Worm (Caenorhabditis elegans) whole organism, L2 larva: ENCODE results near the gene F38A1.9.
A peak's percentile ranks its signal among the peaks of the same experiment; 100 is the strongest.

Experiments
- F13H6.1 ChIP-seq: sonication (generic microtip); optimal IDR thresholded peaks from 2 replicates; lab custom pipeline; 2016; ENCODE audit warnings: missing genetic modification characterization, missing compliant biosample characterization
- Y55F3AM.14 ChIP-seq: fragments of 200-800 bp; sonication (Bioruptor generic); optimal IDR thresholded peaks from 2 replicates; lab custom pipeline; 2018; ENCODE audit warnings: mild to moderate bottlenecking, missing genetic modification characterization, missing compliant biosample characterization
- ZK546.5 ChIP-seq: sonication (generic microtip); optimal IDR thresholded peaks from 2 replicates; lab custom pipeline; 2017; ENCODE audit warnings: missing biosample characterization, missing genetic modification characterization
- aly-2 ChIP-seq: fragments of 150-350 bp; optimal IDR thresholded peaks from 2 replicates; lab custom pipeline; 2014; ENCODE audit warnings: missing biosample characterization, missing genetic modification characterization
- ama-1 ChIP-seq: fragments of 150-350 bp; optimal IDR thresholded peaks from 2 replicates; lab custom pipeline; 2018; ENCODE audit warnings: inconsistent platforms
- blmp-1 ChIP-seq: sonication (generic microtip); optimal IDR thresholded peaks from 2 replicates; lab custom pipeline; 2017; ENCODE audit warnings: missing genetic modification characterization, mild to moderate bottlenecking, missing compliant biosample characterization, antibody characterized with exemption, moderate library complexity; ENCODE audit not compliant: insufficient read depth
- ceh-16 ChIP-seq: fragments of 150-350 bp; optimal IDR thresholded peaks from 2 replicates; lab custom pipeline; 2014; ENCODE audit warnings: missing biosample characterization, missing genetic modification characterization
- ceh-82 ChIP-seq: fragments of 150-350 bp; optimal IDR thresholded peaks from 2 replicates; lab custom pipeline; 2014; ENCODE audit warnings: missing biosample characterization, missing genetic modification characterization
- dmd-4 ChIP-seq: sonication (generic microtip); optimal IDR thresholded peaks from 2 replicates; lab custom pipeline; 2017; ENCODE audit warnings: missing biosample characterization, missing genetic modification characterization
- elt-1 ChIP-seq: fragments of 150-350 bp; optimal IDR thresholded peaks from 2 replicates; lab custom pipeline; 2014; ENCODE audit warnings: missing biosample characterization, missing genetic modification characterization
- elt-3 ChIP-seq: sonication (generic microtip); optimal IDR thresholded peaks from 2 replicates; lab custom pipeline; 2017; ENCODE audit warnings: missing biosample characterization, missing genetic modification characterization
- fos-1 ChIP-seq: fragments of 150-350 bp; optimal IDR thresholded peaks from 2 replicates; lab custom pipeline; 2014; ENCODE audit warnings: missing biosample characterization, missing genetic modification characterization
- gmeb-1 ChIP-seq: fragments of 150-350 bp; optimal IDR thresholded peaks from 2 replicates; lab custom pipeline; 2014; ENCODE audit warnings: missing biosample characterization, missing genetic modification characterization
- lin-13 ChIP-seq: fragments of 150-350 bp; optimal IDR thresholded peaks from 2 replicates; lab custom pipeline; 2014; ENCODE audit warnings: missing biosample characterization, missing genetic modification reagents, missing genetic modification characterization
- lin-39 ChIP-seq: fragments of 150-350 bp; optimal IDR thresholded peaks from 2 replicates; lab custom pipeline; 2014; ENCODE audit warnings: missing biosample characterization, missing genetic modification reagents, missing genetic modification characterization
- mab-5 ChIP-seq: fragments of 150-350 bp; optimal IDR thresholded peaks from 2 replicates; lab custom pipeline; 2014; ENCODE audit warnings: missing biosample characterization, missing genetic modification characterization
- mdl-1 ChIP-seq, 2 experiments: fragments of 150-350 bp in 1 of 2; sonication (generic microtip) in 1 of 2; optimal IDR thresholded peaks; 2 replicates each; lab custom pipeline; 2017; ENCODE audit warnings: missing biosample characterization in 2 of 2, missing genetic modification characterization in 2 of 2
- nhr-10 ChIP-seq: sonication (generic microtip); optimal IDR thresholded peaks from 2 replicates; lab custom pipeline; 2017; ENCODE audit warnings: missing biosample characterization, missing genetic modification characterization
- nhr-11 ChIP-seq: fragments of 150-350 bp; optimal IDR thresholded peaks from 2 replicates; lab custom pipeline; 2014; ENCODE audit warnings: missing biosample characterization, missing genetic modification characterization
- nhr-12 ChIP-seq: fragments of 150-350 bp; optimal IDR thresholded peaks from 2 replicates; lab custom pipeline; 2014; ENCODE audit warnings: missing biosample characterization, missing genetic modification characterization
- nhr-129 ChIP-seq: fragments of 150-350 bp; optimal IDR thresholded peaks from 2 replicates; lab custom pipeline; 2014; ENCODE audit warnings: missing biosample characterization, missing genetic modification characterization
- nhr-21 ChIP-seq: fragments of 150-350 bp; optimal IDR thresholded peaks from 2 replicates; lab custom pipeline; 2014; ENCODE audit warnings: missing biosample characterization, missing genetic modification characterization
- nhr-23 ChIP-seq: fragments of 150-350 bp; optimal IDR thresholded peaks from 2 replicates; lab custom pipeline; 2014; ENCODE audit warnings: missing biosample characterization, missing genetic modification reagents, missing genetic modification characterization
- nhr-237 ChIP-seq: fragments of 150-350 bp; optimal IDR thresholded peaks from 2 replicates; lab custom pipeline; 2014; ENCODE audit warnings: missing biosample characterization, missing genetic modification characterization
- nhr-25 ChIP-seq: fragments of 150-350 bp; sonication (generic microtip); optimal IDR thresholded peaks from 3 replicates; lab custom pipeline; 2014; ENCODE audit warnings: missing biosample characterization, missing genetic modification characterization
- nhr-77 ChIP-seq: fragments of 150-350 bp; optimal IDR thresholded peaks from 2 replicates; lab custom pipeline; 2014; ENCODE audit warnings: missing biosample characterization, missing genetic modification characterization
- peb-1 ChIP-seq: fragments of 150-350 bp; optimal IDR thresholded peaks from 2 replicates; lab custom pipeline; 2014; ENCODE audit warnings: missing biosample characterization, missing genetic modification characterization
- skn-1 ChIP-seq: sonication (generic microtip); optimal IDR thresholded peaks from 2 replicates; lab custom pipeline; 2017; ENCODE audit warnings: missing biosample characterization, missing genetic modification characterization
- sma-3 ChIP-seq: sonication (generic microtip); optimal IDR thresholded peaks from 2 replicates; lab custom pipeline; 2016; ENCODE audit warnings: missing genetic modification reagents, missing genetic modification characterization, missing compliant biosample characterization
- snpc-4 ChIP-seq: fragments of 150-350 bp; optimal IDR thresholded peaks from 2 replicates; lab custom pipeline; 2014; ENCODE audit warnings: missing biosample characterization, missing genetic modification characterization
- unc-39 ChIP-seq: fragments of 150-350 bp; optimal IDR thresholded peaks from 2 replicates; lab custom pipeline; 2014; ENCODE audit warnings: missing biosample characterization, missing genetic modification characterization
- unc-62 ChIP-seq: fragments of 150-350 bp; optimal IDR thresholded peaks from 2 replicates; lab custom pipeline; 2014; ENCODE audit warnings: missing biosample characterization, missing genetic modification reagents, missing genetic modification characterization
- ztf-1 ChIP-seq: fragments of 200-800 bp; sonication (Bioruptor generic); conservative IDR thresholded peaks from 2 replicates; pipeline ENCODE4 v1.3.6; 2022; ENCODE audit warnings: missing genetic modification characterization, missing compliant biosample characterization
- ztf-4 ChIP-seq: fragments of 150-350 bp; optimal IDR thresholded peaks from 2 replicates; lab custom pipeline; 2014; ENCODE audit warnings: missing biosample characterization, missing genetic modification characterization

Gene F38A1.9

ce11 chrIV:1264928-1265327 is 19.8 kb upstream of the F38A1.9 start, which contains the start of gene F38A1.13:
TSS of gene F38A1.13 (plus strand) at chrIV:1265228.
- TF ChIP-seq nhr-23 (no peak), nhr-77 (tag; lab: Kevin White, UChicago) (no peak), ceh-82 (no peak), mab-5 (tag; lab: Kevin White, UChicago) (no peak), mdl-1 (tag; optimal IDR thresholded peaks at IDR 0.05; lab: Kevin White, UChicago) (no peak), ceh-16 (tag; lab: Kevin White, UChicago) (no peak), nhr-12 (no peak), sma-3 (GFP tag; lab: Kevin White, UChicago) (no peak)

- TF ChIP-seq F13H6.1 (tag; lab: Kevin White, UChicago) (no peak), nhr-11 (tag; lab: Kevin White, UChicago) (no peak), elt-3 (no peak)
Measured at ce11 chrIV:1261930-1262329, 16.8 kb upstream of the F38A1.9 start.

ce11 chrIV:1261024-1261423 is 15.9 kb upstream of the F38A1.9 start, which contains the start of gene clec-169:
TSS of gene clec-169 (plus strand) at chrIV:1261324.
- TF ChIP-seq nhr-10 (tag; lab: Kevin White, UChicago) = no peak
- no peak for TF ChIP-seq lin-13 (GFP tag; lab: Kevin White, UChicago)
- TF ChIP-seq dmd-4 (tag; lab: Kevin White, UChicago) = no peak
- TF ChIP-seq Y55F3AM.14 (GFP tag; lab: Kevin White, UChicago) = no peak
- TF ChIP-seq elt-3 = no peak
- TF ChIP-seq fos-1 (tag; lab: Kevin White, UChicago) = no peak
- no peak for TF ChIP-seq ceh-82
- no peak for TF ChIP-seq gmeb-1 (tag; lab: Kevin White, UChicago)
- TF ChIP-seq nhr-21 (tag; lab: Kevin White, UChicago) = no peak
- no peak for TF ChIP-seq F13H6.1 (tag; lab: Kevin White, UChicago)
- no peak for TF ChIP-seq ztf-1 (GFP tag; lab: Robert Waterston, UW)
- TF ChIP-seq blmp-1 (tag; lab: Kevin White, UChicago) = no peak
- TF ChIP-seq lin-39 = no peak
- TF ChIP-seq mdl-1 (tag; optimal IDR thresholded peaks at IDR 0.05; lab: Kevin White, UChicago) = no peak
- TF ChIP-seq ceh-16 (tag; lab: Kevin White, UChicago) = no peak
- TF ChIP-seq ama-1 = no peak
- no peak for TF ChIP-seq ZK546.5 (tag; lab: Kevin White, UChicago)
- TF ChIP-seq peb-1 (tag; lab: Kevin White, UChicago) = no peak
- no peak for TF ChIP-seq nhr-237 (tag; lab: Kevin White, UChicago)
- no peak for TF ChIP-seq unc-39
- TF ChIP-seq, all 48 proteins: peak for 0

- TF ChIP-seq skn-1 (tag; lab: Kevin White, UChicago) (no peak), lin-39 (no peak), F13H6.1 (tag; lab: Kevin White, UChicago) (no peak), snpc-4 (tag; lab: Kevin White, UChicago) (peak; percentile 42)
Measured at ce11 chrIV:1260474-1260873, 15.3 kb upstream of the F38A1.9 start.

ce11 chrIV:1256723-1257122 is 11.6 kb upstream of the F38A1.9 start, which contains the start of gene clec-168:
TSS of gene clec-168 (plus strand) at chrIV:1256969.
- TF ChIP-seq nhr-77 (tag; lab: Kevin White, UChicago) = no peak
- peak; percentile 67 for TF ChIP-seq fos-1 (tag; lab: Kevin White, UChicago)

ce11 chrIV:1255632-1256031 is 10.5 kb upstream of the F38A1.9 start, which contains the start of gene clec-167:
TSS of gene clec-167 (minus strand) at chrIV:1255732.
- no peak for TF ChIP-seq ZK546.5 (tag; lab: Kevin White, UChicago)
- no peak for TF ChIP-seq ama-1
- TF ChIP-seq aly-2 (tag; lab: Kevin White, UChicago) = no peak
- no peak for TF ChIP-seq nhr-25
- no peak for TF ChIP-seq lin-39
- no peak for TF ChIP-seq mab-5 (tag; lab: Kevin White, UChicago)
- no peak for TF ChIP-seq F13H6.1 (tag; lab: Kevin White, UChicago)
- TF ChIP-seq elt-1 (tag; lab: Kevin White, UChicago) = no peak
- no peak for TF ChIP-seq unc-39
- no peak for TF ChIP-seq skn-1 (tag; lab: Kevin White, UChicago)
- TF ChIP-seq ztf-4 (tag; lab: Kevin White, UChicago) = no peak
- TF ChIP-seq ceh-82 = no peak
- TF ChIP-seq nhr-12 = no peak
- no peak for TF ChIP-seq unc-62 (GFP tag; lab: Kevin White, UChicago)
- TF ChIP-seq snpc-4 (tag; lab: Kevin White, UChicago) = no peak
- TF ChIP-seq nhr-129 = no peak
